Fruit fly (Drosophila melanogaster) whole organism, wandering third instar larva: ENCODE measurements around the gene CG1638.

Experiments
- Rel ChIP-seq, 2 experiments: fragments of 200-800 bp; sonication (Bioruptor generic) in 1 of 2; optimal IDR thresholded peaks; 2 replicates in 1 of 2; 3 replicates in 1 of 2; lab custom pipeline; 2016 to 2019; ENCODE audit warnings: mild to moderate bottlenecking in 2 of 2, missing biosample characterization in 2 of 2, missing genetic modification characterization in 2 of 2, moderate library complexity in 1 of 2
- dsf ChIP-seq: sonication (Bioruptor generic); optimal IDR thresholded peaks from 2 replicates; lab custom pipeline; 2016; ENCODE audit warnings: missing biosample characterization, missing genetic modification characterization, borderline replicate concordance

- TF ChIP-seq dsf (GFP tag; lab: Kevin White, UChicago) (no peak), Rel (GFP tag; optimal IDR thresholded peaks at IDR 0.05; lab: Kevin White, UChicago) (no peak), Rel (tag; optimal IDR thresholded peaks at IDR 0.05; lab: Kevin White, UChicago) (peak; percentile 45)
These were observed 20.5 kb downstream of the CG1638 start, which contains the start of gene Med for dm6 chr3R:31610639-31611594.
